Worm (Caenorhabditis elegans): ENCODE results near the gene acly-1.

ce11 chrX:1499499-1499898, 20.2 kb downstream of the acly-1 start:
- TF ChIP-seq eyg-1 (tag; optimal IDR thresholded peaks at IDR 0.05) (no peak), ref-2 (tag; optimal IDR thresholded peaks at IDR 0.05) (no peak), dve-1 (tag; optimal IDR thresholded peaks at IDR 0.05) (no peak)
